Worm (Caenorhabditis elegans) whole organism, L3 larva: ENCODE measurements around the gene unc-2.

Source experiments
- aly-2 ChIP-seq: fragments of 150-350 bp; optimal IDR thresholded peaks from 2 replicates; lab custom pipeline; 2014; ENCODE audit warnings: missing biosample characterization, missing genetic modification characterization
- ceh-82 ChIP-seq: fragments of 150-350 bp; optimal IDR thresholded peaks from 2 replicates; lab custom pipeline; 2014; ENCODE audit warnings: missing biosample characterization, missing genetic modification characterization
- ceh-9 ChIP-seq: sonication (generic microtip); optimal IDR thresholded peaks from 2 replicates; lab custom pipeline; 2018; ENCODE audit warnings: missing biosample characterization, missing genetic modification characterization
- egl-27 ChIP-seq: sonication (generic microtip); optimal IDR thresholded peaks from 4 replicates; lab custom pipeline; 2017; ENCODE audit warnings: missing biosample characterization, missing genetic modification reagents, missing genetic modification characterization
- lin-15B ChIP-seq: fragments of 150-350 bp; optimal IDR thresholded peaks from 2 replicates; lab custom pipeline; 2014; ENCODE audit warnings: missing biosample characterization, missing genetic modification characterization
- lin-39 ChIP-seq: fragments of 150-350 bp; optimal IDR thresholded peaks from 2 replicates; lab custom pipeline; 2018; ENCODE audit warnings: missing biosample characterization, missing genetic modification reagents, missing genetic modification characterization
- nhr-237 ChIP-seq: fragments of 150-350 bp; optimal IDR thresholded peaks from 2 replicates; lab custom pipeline; 2014; ENCODE audit warnings: missing biosample characterization, missing genetic modification characterization
- snpc-4 ChIP-seq: fragments of 150-350 bp; optimal IDR thresholded peaks from 2 replicates; lab custom pipeline; 2014; ENCODE audit warnings: missing biosample characterization, missing genetic modification characterization
- zag-1 ChIP-seq: fragments of 150-350 bp; optimal IDR thresholded peaks from 2 replicates; lab custom pipeline; 2014; ENCODE audit warnings: missing biosample characterization, missing genetic modification characterization
- ztf-11 ChIP-seq: fragments of 150-350 bp; optimal IDR thresholded peaks from 2 replicates; lab custom pipeline; 2014; ENCODE audit warnings: missing biosample characterization, missing genetic modification characterization

DNA sequence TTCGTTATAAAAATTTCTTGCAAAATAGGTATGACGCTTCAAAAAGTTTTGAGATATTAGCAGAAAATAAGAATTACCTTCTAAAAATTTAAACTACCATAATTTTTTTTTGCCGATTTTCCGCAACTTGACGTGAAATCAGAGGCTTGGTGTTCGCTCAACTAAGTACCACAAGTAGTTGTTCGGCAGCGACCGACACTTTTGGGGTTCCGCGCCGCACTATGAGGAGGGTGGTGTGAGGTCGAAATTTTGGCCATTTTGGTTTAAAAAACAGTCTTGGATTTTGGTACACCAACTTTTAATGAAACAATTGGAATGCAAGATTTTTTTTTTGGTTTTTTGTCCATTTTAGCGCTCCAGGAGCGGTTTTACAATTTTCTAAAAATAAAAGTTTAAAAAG, 10.5 kb downstream of the unc-2 start:
- TF ChIP-seq snpc-4 = no peak
- no peak for TF ChIP-seq zag-1 (tag; lab: Kevin White, UChicago)
- TF ChIP-seq nhr-237 (tag; lab: Kevin White, UChicago) = no peak
- TF ChIP-seq lin-39 (tag; lab: Kevin White, UChicago) = no peak
- no peak for TF ChIP-seq ceh-9 (tag; lab: Kevin White, UChicago)
- TF ChIP-seq aly-2 (tag; lab: Kevin White, UChicago) = no peak
- no peak for TF ChIP-seq ceh-82
- TF ChIP-seq lin-15B = no peak
- TF ChIP-seq ztf-11 = no peak
- no peak for TF ChIP-seq egl-27
